Worm (Caenorhabditis elegans) whole organism, early embryonic: ENCODE measurements around the gene C33H5.13.

ENCODE experiments used
- ama-1 ChIP-seq: fragments of 150-350 bp; optimal IDR thresholded peaks from 2 replicates; lab custom pipeline; 2014
- hmbx-1 ChIP-seq: sonication (generic microtip); optimal IDR thresholded peaks from 2 replicates; lab custom pipeline; 2016; ENCODE audit warnings: mild to moderate bottlenecking, missing genetic modification characterization, missing compliant biosample characterization
- sea-1 ChIP-seq: fragments of 200-800 bp; sonication (Bioruptor generic); conservative IDR thresholded peaks from 2 replicates; pipeline ENCODE4 v1.3.6; 2022; ENCODE audit warnings: missing genetic modification characterization, missing compliant biosample characterization

ce11 chrIV:7794709-7795108 lies 2.6 kb upstream of the C33H5.13 start, which contains the start of gene ntp-1:
- TF ChIP-seq hmbx-1 (tag; lab: Kevin White, UChicago): no peak
- no peak for TF ChIP-seq ama-1 (lab: Kevin White, UChicago)
- no peak for TF ChIP-seq sea-1
